Worm (Caenorhabditis elegans) whole organism, L1 larva: ENCODE data around the gene C24D10.4.

ENCODE experiments used
- C04F5.9 ChIP-seq: sonication (generic microtip); optimal IDR thresholded peaks from 2 replicates; lab custom pipeline; 2016; ENCODE audit warnings: missing genetic modification characterization, missing compliant biosample characterization
- C16A3.4 ChIP-seq: fragments of 150-350 bp; optimal IDR thresholded peaks from 2 replicates; lab custom pipeline; 2014; ENCODE audit warnings: missing biosample characterization, missing genetic modification characterization
- F16B12.6 ChIP-seq: fragments of 150-350 bp; optimal IDR thresholded peaks from 2 replicates; lab custom pipeline; 2014; ENCODE audit warnings: missing biosample characterization, missing genetic modification characterization
- aha-1 ChIP-seq: fragments of 150-350 bp; optimal IDR thresholded peaks from 2 replicates; lab custom pipeline; 2014; ENCODE audit warnings: missing biosample characterization, missing genetic modification characterization
- blmp-1 ChIP-seq: fragments of 150-350 bp; optimal IDR thresholded peaks from 2 replicates; lab custom pipeline; 2014; ENCODE audit warnings: missing biosample characterization, missing genetic modification characterization
- ceh-63 ChIP-seq: fragments of 200-800 bp; sonication (Bioruptor generic); optimal IDR thresholded peaks from 2 replicates; lab custom pipeline; 2018; ENCODE audit warnings: mild to moderate bottlenecking, missing genetic modification characterization, missing compliant biosample characterization
- ceh-88 ChIP-seq: fragments of 200-800 bp; sonication (Bioruptor generic); IDR thresholded peaks from 2 replicates; pipeline ENCODE4 v1.3.6; 2022; ENCODE audit warnings: missing genetic modification characterization, missing compliant biosample characterization
- ceh-90 ChIP-seq: sonication (generic microtip); optimal IDR thresholded peaks from 2 replicates; lab custom pipeline; 2016; ENCODE audit warnings: missing genetic modification characterization, missing compliant biosample characterization
- ces-1 ChIP-seq: fragments of 150-350 bp; optimal IDR thresholded peaks from 2 replicates; lab custom pipeline; 2014; ENCODE audit warnings: missing biosample characterization, missing genetic modification reagents, missing genetic modification characterization
- dpl-1 ChIP-seq, 3 experiments: fragments of 150-350 bp in 2 of 3; sonication (generic microtip) in 1 of 3; optimal IDR thresholded peaks; 2 replicates each; lab custom pipeline; 2014 to 2017; ENCODE audit warnings: missing biosample characterization in 3 of 3, missing genetic modification characterization in 3 of 3, missing genetic modification reagents in 3 of 3
- dsc-1 ChIP-seq: sonication (generic microtip); optimal IDR thresholded peaks from 2 replicates; lab custom pipeline; 2016; ENCODE audit warnings: mild to moderate bottlenecking, missing genetic modification characterization, missing compliant biosample characterization
- efl-1 ChIP-seq, 4 experiments: fragments of 150-350 bp; optimal IDR thresholded peaks in 3 of 4; peaks in 1 of 4; 1 replicate in 1 of 4; 2 replicates in 3 of 4; lab custom pipeline; 2014; ENCODE audit warnings: missing biosample characterization in 2 of 4, missing genetic modification characterization in 2 of 4, missing genetic modification reagents in 2 of 4
- efl-3 ChIP-seq: fragments of 200-800 bp; sonication (Bioruptor generic); optimal IDR thresholded peaks from 2 replicates; lab custom pipeline; 2018; ENCODE audit warnings: mild to moderate bottlenecking, missing genetic modification characterization, missing compliant biosample characterization
- egl-27 ChIP-seq, 2 experiments: fragments of 150-350 bp in 1 of 2; sonication (generic microtip); optimal IDR thresholded peaks; 3 replicates each; lab custom pipeline; 2017 to 2018; ENCODE audit warnings: missing biosample characterization in 2 of 2, missing genetic modification characterization in 2 of 2, missing genetic modification reagents in 2 of 2
- elt-2 ChIP-seq: sonication (generic microtip); optimal IDR thresholded peaks from 2 replicates; lab custom pipeline; 2016; ENCODE audit warnings: missing genetic modification characterization, mild to moderate bottlenecking, inconsistent platforms, missing compliant biosample characterization, missing genetic modification reagents
- elt-3 ChIP-seq, 6 experiments: fragments of 150-350 bp in 1 of 6; sonication (generic microtip); optimal IDR thresholded peaks; 2 replicates each; lab custom pipeline; 2017 to 2018; ENCODE audit warnings: missing biosample characterization in 6 of 6, missing genetic modification characterization in 6 of 6, inconsistent platforms in 1 of 6
- ets-5 ChIP-seq: fragments of 200-800 bp; sonication (Bioruptor generic); IDR thresholded peaks from 2 replicates; pipeline ENCODE4 v1.3.6; 2022; ENCODE audit warnings: missing genetic modification characterization, missing compliant biosample characterization
- fkh-8 ChIP-seq: sonication (generic microtip); optimal IDR thresholded peaks from 2 replicates; lab custom pipeline; 2016; ENCODE audit warnings: mild to moderate bottlenecking, missing genetic modification characterization, missing compliant biosample characterization
- fos-1 ChIP-seq: fragments of 150-350 bp; optimal IDR thresholded peaks from 2 replicates; lab custom pipeline; 2014; ENCODE audit warnings: missing biosample characterization, missing genetic modification characterization
- grh-1 ChIP-seq: fragments of 200-800 bp; sonication (Bioruptor generic); IDR thresholded peaks from 2 replicates; pipeline ENCODE4 v1.3.6; 2022; ENCODE audit warnings: missing genetic modification reagents, missing genetic modification characterization, missing compliant biosample characterization
- isw-1 ChIP-seq: fragments of 200-800 bp; sonication (Bioruptor generic); IDR thresholded peaks from 2 replicates; pipeline ENCODE4 v1.3.6; 2022; ENCODE audit warnings: missing genetic modification characterization, missing compliant biosample characterization
- lin-13 ChIP-seq: fragments of 150-350 bp; optimal IDR thresholded peaks from 2 replicates; lab custom pipeline; 2014; ENCODE audit warnings: missing biosample characterization, missing genetic modification reagents, missing genetic modification characterization
- lin-15B ChIP-seq: fragments of 150-350 bp; sonication (generic microtip); optimal IDR thresholded peaks from 3 replicates; lab custom pipeline; 2014; ENCODE audit warnings: missing biosample characterization, missing genetic modification characterization
- lin-35 ChIP-seq, 2 experiments: fragments of 150-350 bp; optimal IDR thresholded peaks; 2 replicates each; lab custom pipeline; 2014; ENCODE audit warnings: missing biosample characterization in 2 of 2, missing genetic modification characterization in 2 of 2, missing genetic modification reagents in 2 of 2
- lin-39 ChIP-seq: fragments of 150-350 bp; optimal IDR thresholded peaks from 2 replicates; lab custom pipeline; 2014; ENCODE audit warnings: missing biosample characterization, missing genetic modification reagents, missing genetic modification characterization
- lsy-2 ChIP-seq, 2 experiments: fragments of 150-350 bp; optimal IDR thresholded peaks; 2 replicates each; lab custom pipeline; 2014; ENCODE audit warnings: missing biosample characterization in 2 of 2, missing genetic modification characterization in 2 of 2
- mef-2 ChIP-seq: fragments of 150-350 bp; optimal IDR thresholded peaks from 2 replicates; lab custom pipeline; 2014; ENCODE audit warnings: missing biosample characterization, missing genetic modification characterization
- mep-1 ChIP-seq: fragments of 150-350 bp; optimal IDR thresholded peaks from 2 replicates; lab custom pipeline; 2014; ENCODE audit warnings: missing biosample characterization, missing genetic modification characterization
- nhr-19 ChIP-seq: fragments of 200-800 bp; sonication (Bioruptor generic); conservative IDR thresholded peaks from 2 replicates; pipeline ENCODE4 v1.3.6; 2022; ENCODE audit warnings: missing genetic modification characterization, missing compliant biosample characterization
- nhr-20 ChIP-seq: sonication (generic microtip); optimal IDR thresholded peaks from 2 replicates; lab custom pipeline; 2016; ENCODE audit warnings: mild to moderate bottlenecking, missing genetic modification characterization, missing compliant biosample characterization
- nhr-237 ChIP-seq: fragments of 150-350 bp; optimal IDR thresholded peaks from 2 replicates; lab custom pipeline; 2014; ENCODE audit warnings: missing biosample characterization, missing genetic modification characterization
- nhr-71 ChIP-seq: sonication (generic microtip); optimal IDR thresholded peaks from 2 replicates; lab custom pipeline; 2016; ENCODE audit warnings: mild to moderate bottlenecking, missing genetic modification characterization, moderate library complexity, missing compliant biosample characterization
- nhr-76 ChIP-seq: sonication (generic microtip); optimal IDR thresholded peaks from 2 replicates; lab custom pipeline; 2017; ENCODE audit warnings: missing biosample characterization, missing genetic modification characterization
- nhr-85 ChIP-seq: sonication (generic microtip); peaks from one replicate; lab custom pipeline; 2016; ENCODE audit warnings: missing genetic modification characterization, inconsistent platforms, missing compliant biosample characterization
- pag-3 ChIP-seq: sonication (generic microtip); optimal IDR thresholded peaks from 2 replicates; lab custom pipeline; 2017; ENCODE audit warnings: missing genetic modification characterization, mild to moderate bottlenecking, missing compliant biosample characterization, antibody characterized with exemption, borderline replicate concordance; ENCODE audit not compliant: insufficient read depth
- skn-1 ChIP-seq: fragments of 150-350 bp; optimal IDR thresholded peaks from 2 replicates; lab custom pipeline; 2014; ENCODE audit warnings: missing biosample characterization, missing genetic modification characterization
- snu-23 ChIP-seq: sonication (generic microtip); optimal IDR thresholded peaks from 2 replicates; lab custom pipeline; 2016; ENCODE audit warnings: missing genetic modification characterization, missing compliant biosample characterization
- sox-4 ChIP-seq: sonication (generic microtip); optimal IDR thresholded peaks from 2 replicates; lab custom pipeline; 2016; ENCODE audit warnings: missing genetic modification characterization, missing compliant biosample characterization
- swsn-7 ChIP-seq: sonication (generic microtip); optimal IDR thresholded peaks from 2 replicates; lab custom pipeline; 2016; ENCODE audit warnings: missing genetic modification characterization, missing compliant biosample characterization
- tbx-2 ChIP-seq: sonication (generic microtip); optimal IDR thresholded peaks from 2 replicates; lab custom pipeline; 2016; ENCODE audit warnings: missing genetic modification characterization, missing compliant biosample characterization
- tlp-1 ChIP-seq: fragments of 150-350 bp; optimal IDR thresholded peaks from 2 replicates; lab custom pipeline; 2014; ENCODE audit warnings: missing biosample characterization, missing genetic modification characterization
- unc-130 ChIP-seq: fragments of 150-350 bp; optimal IDR thresholded peaks from 2 replicates; lab custom pipeline; 2017; ENCODE audit warnings: missing biosample characterization, missing genetic modification characterization, inconsistent platforms
- unc-30 ChIP-seq: sonication (generic microtip); optimal IDR thresholded peaks from 2 replicates; lab custom pipeline; 2017; ENCODE audit warnings: missing biosample characterization, missing genetic modification characterization
- unc-98 ChIP-seq: fragments of 200-800 bp; sonication (Bioruptor generic); IDR thresholded peaks from 2 replicates; pipeline ENCODE4 v1.3.6; 2022; ENCODE audit warnings: missing genetic modification characterization, missing compliant biosample characterization
- vab-15 ChIP-seq: sonication (generic microtip); optimal IDR thresholded peaks from 2 replicates; lab custom pipeline; 2017; ENCODE audit warnings: missing genotype, mild to moderate bottlenecking, missing genetic modification characterization, missing compliant biosample characterization
- xbp-1 ChIP-seq: sonication (generic microtip); optimal IDR thresholded peaks from 2 replicates; lab custom pipeline; 2016; ENCODE audit warnings: missing genetic modification characterization, missing compliant biosample characterization
- zip-4 ChIP-seq: fragments of 200-800 bp; sonication (Bioruptor generic); optimal IDR thresholded peaks from 2 replicates; lab custom pipeline; 2018; ENCODE audit warnings: mild to moderate bottlenecking, missing genetic modification characterization, moderate library complexity, missing compliant biosample characterization
- ztf-4 ChIP-seq: fragments of 150-350 bp; optimal IDR thresholded peaks from 2 replicates; lab custom pipeline; 2014; ENCODE audit warnings: missing biosample characterization, missing genetic modification characterization

C24D10.4 gene

DNA sequence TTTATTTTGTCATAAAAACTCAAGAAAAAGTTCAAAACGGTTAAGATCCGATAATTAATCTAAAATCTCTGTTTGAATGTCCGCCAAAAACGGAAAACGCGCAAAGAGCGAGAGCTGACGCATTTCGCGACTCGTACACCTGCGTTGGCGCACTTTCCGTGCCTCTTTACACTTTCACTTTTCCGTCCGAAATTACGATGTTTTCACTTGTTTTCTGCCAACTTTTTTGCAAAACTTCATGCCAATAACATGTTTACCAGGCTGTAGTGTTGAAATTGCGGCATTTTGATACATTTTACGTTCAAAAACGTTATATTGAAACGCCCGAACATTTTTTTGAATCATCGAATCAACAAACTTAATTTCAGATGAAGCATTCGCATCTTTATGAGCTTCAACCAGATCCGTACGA is 23.4 kb downstream of the C24D10.4 start, which contains the start of gene W03F8.4 (continued):
- peak; percentile 97 for TF ChIP-seq tbx-2 (tag; lab: Kevin White, UChicago)
- TF ChIP-seq lin-35 (GFP tag; optimal IDR thresholded peaks at IDR 0.05; lab: Kevin White, UChicago) = peak; percentile 99
- peak; percentile 94 for TF ChIP-seq xbp-1 (tag; lab: Kevin White, UChicago)

- TF ChIP-seq grh-1 (GFP tag; lab: Robert Waterston, UW) = no peak
- TF ChIP-seq fkh-8 (tag; lab: Kevin White, UChicago) = no peak
- TF ChIP-seq unc-98 (GFP tag; lab: Robert Waterston, UW) = no peak
- TF ChIP-seq fos-1 (tag; lab: Kevin White, UChicago) = no peak
- no peak for TF ChIP-seq ceh-90 (tag; lab: Kevin White, UChicago)
- TF ChIP-seq ceh-63 (GFP tag; lab: Kevin White, UChicago) = no peak
These were observed 26.3 kb downstream of the C24D10.4 start, which contains the start of the genes W03F8.6 and mtrf-1L for ce11 chrIV:5186480-5187205. W03F8.6 (minus strand) TSS chrIV:5186580. mtrf-1L (plus strand) TSS chrIV:5187155.

- TF ChIP-seq dsc-1 (tag; lab: Kevin White, UChicago) = peak; percentile 38
- TF ChIP-seq elt-2 (tag; lab: Kevin White, UChicago) = no peak
- TF ChIP-seq unc-30 (tag; lab: Kevin White, UChicago) = no peak
- peak; percentile 7 to 38 for TF ChIP-seq lsy-2 (tag; optimal IDR thresholded peaks at IDR 0.05; lab: Kevin White, UChicago)
- TF ChIP-seq ces-1 (GFP tag; lab: Kevin White, UChicago) = no peak
- TF ChIP-seq efl-3 (GFP tag; lab: Kevin White, UChicago) = no peak
- no peak for TF ChIP-seq nhr-237 (tag; lab: Kevin White, UChicago)
- no peak for TF ChIP-seq F16B12.6 (tag; lab: Kevin White, UChicago)
- TF ChIP-seq lin-15B (tag; lab: Kevin White, UChicago) = no peak
- no peak for TF ChIP-seq zip-4 (GFP tag; lab: Kevin White, UChicago)
- TF ChIP-seq mep-1 (tag; lab: Kevin White, UChicago) = no peak
- no peak for TF ChIP-seq ztf-4 (tag; lab: Kevin White, UChicago)
- no peak for TF ChIP-seq mef-2 (tag; lab: Kevin White, UChicago)
- no peak for TF ChIP-seq vab-15 (tag; lab: Kevin White, UChicago)
- peak; percentile 76 for TF ChIP-seq ceh-90 (tag; lab: Kevin White, UChicago)
- TF ChIP-seq skn-1 = no peak
- peak; percentile 75 for TF ChIP-seq nhr-85 (tag; lab: Kevin White, UChicago)
- peak; percentile 23 for TF ChIP-seq nhr-19 (GFP tag; lab: Robert Waterston, UW)
- peak; percentile 58 for TF ChIP-seq nhr-71 (tag; lab: Kevin White, UChicago)
- TF ChIP-seq lin-13 (GFP tag; lab: Kevin White, UChicago) = peak; percentile 24
- TF ChIP-seq snu-23 = no peak
- no peak for TF ChIP-seq egl-27 (tag; optimal IDR thresholded peaks at IDR 0.05; lab: Kevin White, UChicago)
- no peak for TF ChIP-seq nhr-76 (tag; lab: Kevin White, UChicago)
- TF ChIP-seq ceh-63 (GFP tag; lab: Kevin White, UChicago) = no peak
- no peak for TF ChIP-seq isw-1 (GFP tag; lab: Robert Waterston, UW)
- peak; percentile 87 for TF ChIP-seq efl-1 (optimal IDR thresholded peaks at IDR 0.05; lab: Kevin White, UChicago)
- TF ChIP-seq efl-1 (GFP tag; optimal IDR thresholded peaks at IDR 0.05 in 1 of 2; lab: Kevin White, UChicago) = peak; percentile 86 to 98
- TF ChIP-seq blmp-1 (tag; lab: Kevin White, UChicago) = peak; percentile 58
- peak; percentile 23 for TF ChIP-seq lin-39 (tag; lab: Kevin White, UChicago)
- TF ChIP-seq sox-4 (tag; lab: Kevin White, UChicago) = no peak
- TF ChIP-seq tlp-1 = no peak
- no peak for TF ChIP-seq elt-3 (tag; optimal IDR thresholded peaks at IDR 0.05; lab: Kevin White, UChicago)
- TF ChIP-seq pag-3 (tag; lab: Kevin White, UChicago) = no peak
- no peak for TF ChIP-seq aha-1
- no peak for TF ChIP-seq C04F5.9 (tag; lab: Kevin White, UChicago)
- TF ChIP-seq nhr-20 (tag; lab: Kevin White, UChicago) = peak; percentile 8
- TF ChIP-seq unc-130 = no peak
- TF ChIP-seq dpl-1 (GFP tag; optimal IDR thresholded peaks at IDR 0.05; lab: Kevin White, UChicago) = peak; percentile 76 to 86 (median 80)
- TF ChIP-seq ets-5 (GFP tag; lab: Robert Waterston, UW) = no peak
- TF ChIP-seq ceh-88 (GFP tag; lab: Robert Waterston, UW) = no peak
- no peak for TF ChIP-seq C16A3.4 (tag; lab: Kevin White, UChicago)
- peak; percentile 29 for TF ChIP-seq swsn-7 (tag; lab: Kevin White, UChicago)
These were observed 27.7 kb downstream of the C24D10.4 start for ce11 chrIV:5188051-5188450.
